Worm (Caenorhabditis elegans) whole organism, L4 larva: ENCODE measurements around the gene pho-9.

Experiments used
- F10B5.3 ChIP-seq: sonication (generic microtip); optimal IDR thresholded peaks from 2 replicates; lab custom pipeline; 2016; ENCODE audit warnings: mild to moderate bottlenecking, missing genetic modification characterization, missing compliant biosample characterization
- F26F4.8 ChIP-seq: fragments of 200-800 bp; sonication (Bioruptor generic); conservative IDR thresholded peaks from 2 replicates; pipeline ENCODE4 v1.3.6; 2022; ENCODE audit warnings: missing genetic modification characterization, missing compliant biosample characterization
- F44E2.7 ChIP-seq: fragments of 200-800 bp; sonication (Bioruptor generic); IDR thresholded peaks from 2 replicates; pipeline ENCODE4 v2.1.2; 2022; ENCODE audit warnings: missing genetic modification characterization, missing compliant biosample characterization
- R02D3.7 ChIP-seq: fragments of 150-350 bp; sonication (generic microtip); optimal IDR thresholded peaks from 3 replicates; lab custom pipeline; 2014; ENCODE audit warnings: missing biosample characterization, missing genetic modification characterization
- T26A8.4 ChIP-seq: fragments of 200-800 bp; sonication (Bioruptor generic); IDR thresholded peaks from 2 replicates; pipeline ENCODE4 v1.3.6; 2022; ENCODE audit warnings: missing genetic modification characterization, missing compliant biosample characterization
- Y48G9A.11 ChIP-seq: fragments of 200-800 bp; sonication (Bioruptor generic); IDR thresholded peaks from 2 replicates; pipeline ENCODE4 v1.3.6; 2022; ENCODE audit warnings: missing genetic modification reagents, missing genetic modification characterization, missing compliant biosample characterization
- Y5F2A.4 ChIP-seq: fragments of 200-800 bp; sonication (Bioruptor generic); optimal IDR thresholded peaks from 2 replicates; lab custom pipeline; 2018; ENCODE audit warnings: mild to moderate bottlenecking, missing genetic modification characterization, missing compliant biosample characterization
- Y75B8A.6 ChIP-seq: fragments of 200-800 bp; sonication (Bioruptor generic); IDR thresholded peaks from 2 replicates; pipeline ENCODE4 v1.3.6; 2022; ENCODE audit warnings: missing genetic modification reagents, missing genetic modification characterization, missing compliant biosample characterization
- ZK546.5 ChIP-seq, 2 experiments: sonication (generic microtip); optimal IDR thresholded peaks; 2 replicates each; lab custom pipeline; 2017; ENCODE audit warnings: missing biosample characterization in 2 of 2, missing genetic modification characterization in 2 of 2
- aha-1 ChIP-seq: fragments of 150-350 bp; peaks from one replicate; lab custom pipeline; 2014; ENCODE audit warnings: missing biosample characterization, missing genetic modification characterization
- aly-2 ChIP-seq: sonication (generic microtip); optimal IDR thresholded peaks from 2 replicates; lab custom pipeline; 2018; ENCODE audit warnings: missing biosample characterization, missing genetic modification characterization
- ceh-20 ChIP-seq: fragments of 200-800 bp; sonication (Bioruptor generic); IDR thresholded peaks from 2 replicates; pipeline ENCODE4 v1.3.6; 2022; ENCODE audit warnings: missing genetic modification reagents, missing genetic modification characterization, missing compliant biosample characterization
- ceh-44 ChIP-seq: fragments of 200-800 bp; sonication (Bioruptor generic); IDR thresholded peaks from 2 replicates; pipeline ENCODE4 v1.3.6; 2022; ENCODE audit warnings: missing genetic modification reagents, missing genetic modification characterization, missing compliant biosample characterization
- ceh-62 ChIP-seq: sonication (generic microtip); optimal IDR thresholded peaks from 2 replicates; lab custom pipeline; 2017; ENCODE audit warnings: missing biosample characterization, missing genetic modification characterization
- ceh-82 ChIP-seq: sonication (generic microtip); optimal IDR thresholded peaks from 2 replicates; lab custom pipeline; 2017; ENCODE audit warnings: missing biosample characterization, missing genetic modification characterization
- ces-1 ChIP-seq: fragments of 150-350 bp; sonication (generic microtip); optimal IDR thresholded peaks from 4 replicates; lab custom pipeline; 2014; ENCODE audit warnings: missing biosample characterization, missing genetic modification reagents, missing genetic modification characterization
- ctbp-1 ChIP-seq: fragments of 200-800 bp; sonication (Bioruptor generic); IDR thresholded peaks from 2 replicates; pipeline ENCODE4 v1.3.6; 2022; ENCODE audit warnings: missing genetic modification reagents, missing genetic modification characterization, missing compliant biosample characterization
- daf-12 ChIP-seq: fragments of 150-350 bp; optimal IDR thresholded peaks from 2 replicates; lab custom pipeline; 2014; ENCODE audit warnings: missing biosample characterization, missing genetic modification reagents, missing genetic modification characterization
- daf-16 ChIP-seq, 3 experiments: sonication (generic microtip); optimal IDR thresholded peaks; 2 replicates each; lab custom pipeline; 2016 to 2017; ENCODE audit warnings: missing genetic modification characterization in 3 of 3, missing genetic modification reagents in 3 of 3, mild to moderate bottlenecking in 2 of 3, missing compliant biosample characterization in 2 of 3, missing biosample characterization in 1 of 3, moderate library complexity in 1 of 3
- daf-19 ChIP-seq: fragments of 200-800 bp; sonication (Bioruptor generic); conservative IDR thresholded peaks from 2 replicates; pipeline ENCODE4 v1.3.6; 2022; ENCODE audit warnings: missing genetic modification characterization, missing compliant biosample characterization
- dmd-9 ChIP-seq: fragments of 200-800 bp; sonication (Bioruptor generic); IDR thresholded peaks from 2 replicates; pipeline ENCODE4 v1.3.6; 2022; ENCODE audit warnings: missing genetic modification reagents, missing genetic modification characterization, missing compliant biosample characterization
- dpl-1 ChIP-seq: fragments of 150-350 bp; optimal IDR thresholded peaks from 2 replicates; lab custom pipeline; 2014; ENCODE audit warnings: missing biosample characterization, missing genetic modification reagents, missing genetic modification characterization
- duxl-1 ChIP-seq: sonication (generic microtip); optimal IDR thresholded peaks from 2 replicates; lab custom pipeline; 2016; ENCODE audit warnings: mild to moderate bottlenecking, missing genetic modification characterization, moderate library complexity, missing compliant biosample characterization; ENCODE audit not compliant: poor library complexity
- dve-1 ChIP-seq: sonication (generic microtip); optimal IDR thresholded peaks from 2 replicates; lab custom pipeline; 2017; ENCODE audit warnings: antibody characterized with exemption, mild to moderate bottlenecking, missing genetic modification characterization, missing compliant biosample characterization; ENCODE audit not compliant: insufficient read depth
- egl-27 ChIP-seq: sonication (generic microtip); optimal IDR thresholded peaks from 3 replicates; lab custom pipeline; 2017; ENCODE audit warnings: missing biosample characterization, missing genetic modification reagents, missing genetic modification characterization
- egl-43 ChIP-seq: fragments of 200-800 bp; sonication (Bioruptor generic); IDR thresholded peaks from 2 replicates; pipeline ENCODE4 v1.3.6; 2022; ENCODE audit warnings: missing genetic modification reagents, missing genetic modification characterization, missing compliant biosample characterization
- lim-7 ChIP-seq: fragments of 200-800 bp; sonication (Bioruptor generic); IDR thresholded peaks from 2 replicates; pipeline ENCODE4 v1.3.6; 2022; ENCODE audit warnings: missing genetic modification characterization, missing compliant biosample characterization
- lin-1 ChIP-seq: fragments of 200-800 bp; sonication (Bioruptor generic); IDR thresholded peaks from 2 replicates; pipeline ENCODE4 v1.3.6; 2022; ENCODE audit warnings: missing genetic modification reagents, missing genetic modification characterization, missing compliant biosample characterization
- lin-13 ChIP-seq: fragments of 150-350 bp; optimal IDR thresholded peaks from 2 replicates; lab custom pipeline; 2014; ENCODE audit warnings: missing biosample characterization, missing genetic modification reagents, missing genetic modification characterization
- lin-15B ChIP-seq: fragments of 150-350 bp; sonication (generic microtip); optimal IDR thresholded peaks from 3 replicates; lab custom pipeline; 2014; ENCODE audit warnings: missing biosample characterization, missing genetic modification characterization
- lin-38 ChIP-seq: fragments of 200-800 bp; sonication (Bioruptor generic); IDR thresholded peaks from 2 replicates; pipeline ENCODE4 v1.3.6; 2022; ENCODE audit warnings: missing genetic modification reagents, missing genetic modification characterization, missing compliant biosample characterization
- lsy-2 ChIP-seq, 2 experiments: fragments of 150-350 bp in 1 of 2; sonication (generic microtip) in 1 of 2; optimal IDR thresholded peaks; 2 replicates each; lab custom pipeline; 2014 to 2017; ENCODE audit warnings: missing biosample characterization in 2 of 2, missing genetic modification characterization in 2 of 2
- mdl-1 ChIP-seq, 2 experiments: fragments of 150-350 bp in 1 of 2; sonication (generic microtip) in 1 of 2; optimal IDR thresholded peaks; 2 replicates each; lab custom pipeline; 2014 to 2017; ENCODE audit warnings: missing biosample characterization in 2 of 2, missing genetic modification characterization in 2 of 2
- mdt-29 ChIP-seq: fragments of 200-800 bp; sonication (Bioruptor generic); IDR thresholded peaks from 2 replicates; pipeline ENCODE4 v1.3.6; 2022; ENCODE audit warnings: missing genetic modification reagents, missing genetic modification characterization, missing compliant biosample characterization
- mes-2 ChIP-seq: sonication (generic microtip); optimal IDR thresholded peaks from 2 replicates; lab custom pipeline; 2016; ENCODE audit warnings: missing genotype, mild to moderate bottlenecking, missing genetic modification characterization, missing compliant biosample characterization; ENCODE audit not compliant: poor library complexity, severe bottlenecking
- mxl-2 ChIP-seq: fragments of 200-800 bp; sonication (Bioruptor generic); conservative IDR thresholded peaks from 2 replicates; pipeline ENCODE4 v1.3.6; 2022; ENCODE audit warnings: missing genetic modification reagents, missing genetic modification characterization, missing compliant biosample characterization
- mxl-3 ChIP-seq: fragments of 200-800 bp; sonication (Bioruptor generic); optimal IDR thresholded peaks from 2 replicates; lab custom pipeline; 2018; ENCODE audit warnings: mild to moderate bottlenecking, missing genetic modification characterization, missing compliant biosample characterization
- nhr-10 ChIP-seq: fragments of 150-350 bp; optimal IDR thresholded peaks from 2 replicates; lab custom pipeline; 2014; ENCODE audit warnings: missing biosample characterization, missing genetic modification characterization
- nhr-11 ChIP-seq: fragments of 150-350 bp; optimal IDR thresholded peaks from 2 replicates; lab custom pipeline; 2014; ENCODE audit warnings: missing biosample characterization, missing genetic modification characterization
- nhr-28 ChIP-seq: fragments of 150-350 bp; optimal IDR thresholded peaks from 2 replicates; lab custom pipeline; 2014; ENCODE audit warnings: missing biosample characterization, missing genetic modification characterization
- nhr-48 ChIP-seq: sonication (generic microtip); optimal IDR thresholded peaks from 2 replicates; lab custom pipeline; 2016; ENCODE audit warnings: mild to moderate bottlenecking, missing genetic modification characterization, missing compliant biosample characterization
- nhr-6 ChIP-seq: fragments of 150-350 bp; optimal IDR thresholded peaks from 2 replicates; lab custom pipeline; 2014; ENCODE audit warnings: missing biosample characterization, missing genetic modification characterization
- nhr-77 ChIP-seq: fragments of 150-350 bp; optimal IDR thresholded peaks from 2 replicates; lab custom pipeline; 2014; ENCODE audit warnings: missing biosample characterization, missing genetic modification characterization
- php-3 ChIP-seq: fragments of 200-800 bp; sonication (Bioruptor generic); IDR thresholded peaks from 2 replicates; pipeline ENCODE4 v1.3.6; 2022; ENCODE audit warnings: missing genetic modification reagents, missing genetic modification characterization, missing compliant biosample characterization
- rbr-2 ChIP-seq: sonication (generic microtip); optimal IDR thresholded peaks from 2 replicates; lab custom pipeline; 2016; ENCODE audit warnings: missing genotype, missing genetic modification characterization, missing compliant biosample characterization
- skn-1 ChIP-seq: fragments of 150-350 bp; optimal IDR thresholded peaks from 2 replicates; lab custom pipeline; 2014; ENCODE audit warnings: missing biosample characterization, missing genetic modification characterization
- spr-3 ChIP-seq: fragments of 200-800 bp; sonication (Bioruptor generic); optimal IDR thresholded peaks from 2 replicates; lab custom pipeline; 2018; ENCODE audit warnings: mild to moderate bottlenecking, missing genetic modification characterization, missing compliant biosample characterization
- unc-39 ChIP-seq: sonication (generic microtip); optimal IDR thresholded peaks from 2 replicates; lab custom pipeline; 2017; ENCODE audit warnings: missing biosample characterization, missing genetic modification characterization
- unc-62 ChIP-seq, 3 experiments: fragments of 150-350 bp in 1 of 3; sonication (generic microtip); optimal IDR thresholded peaks in 2 of 3; peaks in 1 of 3; 1 replicate in 1 of 3; 2 replicates in 2 of 3; lab custom pipeline; 2014 to 2017; ENCODE audit warnings: missing biosample characterization in 3 of 3, missing genetic modification characterization in 3 of 3, missing genetic modification reagents in 3 of 3, missing genotype in 1 of 3
- vab-7 ChIP-seq: fragments of 200-800 bp; sonication (Bioruptor generic); IDR thresholded peaks from 2 replicates; pipeline ENCODE4 v1.3.6; 2022; ENCODE audit warnings: missing genetic modification reagents, missing genetic modification characterization, missing compliant biosample characterization
- zfp-2 ChIP-seq: sonication (generic microtip); optimal IDR thresholded peaks from 2 replicates; lab custom pipeline; 2016; ENCODE audit warnings: mild to moderate bottlenecking, missing genetic modification characterization, missing compliant biosample characterization
- zip-2 ChIP-seq: fragments of 150-350 bp; optimal IDR thresholded peaks from 2 replicates; lab custom pipeline; 2014; ENCODE audit warnings: missing biosample characterization, missing genetic modification characterization

pho-9 gene

ce11 chrIII:2760726-2761125 lies at the start of gene pho-9:
Gene pho-9, minus strand, starts transcription at chrIII:2760816.
- TF ChIP-seq F44E2.7 (GFP tag; lab: Robert Waterston, UW) (no peak), mxl-3 (GFP tag; lab: Kevin White, UChicago) (peak; percentile 63), ceh-82 (no peak), dpl-1 (GFP tag; lab: Kevin White, UChicago) (no peak), nhr-10 (tag; lab: Kevin White, UChicago) (peak; percentile 17), ces-1 (GFP tag; lab: Kevin White, UChicago) (no peak), lin-13 (GFP tag; lab: Kevin White, UChicago) (peak; percentile 40), unc-39 (tag; lab: Kevin White, UChicago) (no peak), php-3 (GFP tag; lab: Robert Waterston, UW) (peak; percentile 85), Y5F2A.4 (GFP tag; lab: Kevin White, UChicago) (no peak), ZK546.5 (tag; optimal IDR thresholded peaks at IDR 0.05; lab: Kevin White, UChicago) (no peak), unc-62 (GFP tag; optimal IDR thresholded peaks at IDR 0.05 in 1 of 2; lab: Kevin White, UChicago) (no peak), unc-62 (tag; optimal IDR thresholded peaks at IDR 0.05; lab: Kevin White, UChicago) (no peak), ctbp-1 (no peak), nhr-77 (peak; percentile 80), lin-1 (GFP tag; lab: Robert Waterston, UW) (peak; percentile 80; the same call in 1 of the 2 replicates), T26A8.4 (GFP tag; lab: Robert Waterston, UW) (no peak), lin-15B (tag; lab: Kevin White, UChicago) (no peak), daf-16 (GFP tag; optimal IDR thresholded peaks at IDR 0.05; lab: Kevin White, UChicago) (peak in 1 of 2 experiments; percentile 3), daf-16 (tag; optimal IDR thresholded peaks at IDR 0.05; lab: Kevin White, UChicago) (peak; percentile 85), Y75B8A.6 (no peak), nhr-48 (tag; lab: Kevin White, UChicago) (peak; percentile 95), zfp-2 (no peak), duxl-1 (no peak), lin-38 (peak; percentile 43), egl-43 (GFP tag; lab: Robert Waterston, UW) (no peak), spr-3 (no peak), dve-1 (tag; lab: Kevin White, UChicago) (peak; percentile 93), mxl-2 (GFP tag; lab: Robert Waterston, UW) (no peak), F10B5.3 (tag; lab: Kevin White, UChicago) (no peak), rbr-2 (tag; lab: Kevin White, UChicago) (no peak), dmd-9 (GFP tag; lab: Robert Waterston, UW) (no peak), egl-27 (tag; lab: Kevin White, UChicago) (no peak), F26F4.8 (GFP tag; lab: Robert Waterston, UW) (no peak), mdl-1 (tag; optimal IDR thresholded peaks at IDR 0.05; lab: Kevin White, UChicago) (peak in 1 of 2 experiments; percentile 31), mes-2 (tag; lab: Kevin White, UChicago) (no peak), R02D3.7 (tag; lab: Kevin White, UChicago) (no peak), nhr-28 (tag; lab: Kevin White, UChicago) (peak; percentile 97), mdt-29 (GFP tag; lab: Robert Waterston, UW) (no peak), ceh-62 (tag; lab: Kevin White, UChicago) (no peak), aly-2 (tag; lab: Kevin White, UChicago) (no peak), zip-2 (no peak), lim-7 (GFP tag; lab: Robert Waterston, UW) (no peak), lsy-2 (tag; optimal IDR thresholded peaks at IDR 0.05; lab: Kevin White, UChicago) (peak in 1 of 2 experiments; percentile 47), ceh-44 (no peak), aha-1 (tag; lab: Kevin White, UChicago) (peak; percentile 98), skn-1 (tag; lab: Kevin White, UChicago) (no peak), ceh-20 (GFP tag; lab: Robert Waterston, UW) (no peak), vab-7 (GFP tag; lab: Robert Waterston, UW) (no peak), daf-19 (GFP tag; lab: Robert Waterston, UW) (no peak), nhr-11 (tag; lab: Kevin White, UChicago) (no peak), Y48G9A.11 (no peak), daf-12 (tag; lab: Kevin White, UChicago) (no peak), nhr-6 (no peak)
